Fruit fly (Drosophila melanogaster) whole organism, embryonic: Measurements from ENCODE around the gene CG14062.

Experiments
- Aef1 ChIP-seq: fragments of 200-800 bp; sonication (Bioruptor generic); IDR thresholded peaks from 3 replicates; pipeline ENCODE4 v1.3.6; 2022; ENCODE audit warnings: missing biosample characterization, missing genetic modification characterization
- Bteb2 ChIP-seq: fragments of 200-800 bp; sonication (Bioruptor generic); optimal IDR thresholded peaks from 2 replicates; lab custom pipeline; 2016; ENCODE audit warnings: missing biosample characterization, missing genetic modification characterization
- CG11456 ChIP-seq: fragments of 200-800 bp; sonication (Bioruptor generic); IDR thresholded peaks from 3 replicates; pipeline ENCODE4 v1.3.6; 2022; ENCODE audit warnings: missing biosample characterization, missing genetic modification characterization
- CG11560 ChIP-seq: fragments of 200-800 bp; sonication (Bioruptor generic); IDR thresholded peaks from 3 replicates; pipeline ENCODE4 v1.3.6; 2022; ENCODE audit warnings: missing biosample characterization, missing genetic modification characterization
- CG11696 ChIP-seq: fragments of 200-800 bp; sonication (Bioruptor generic); IDR thresholded peaks from 2 replicates; pipeline ENCODE4 v1.3.6; 2022; ENCODE audit warnings: missing biosample characterization, missing genetic modification characterization
- CG12391 ChIP-seq: fragments of 200-800 bp; sonication (Bioruptor generic); optimal IDR thresholded peaks from 3 replicates; lab custom pipeline; 2018; ENCODE audit warnings: missing biosample characterization, mild to moderate bottlenecking, missing genetic modification characterization, moderate library complexity
- CG14710 ChIP-seq: fragments of 200-800 bp; sonication (Bioruptor generic); optimal IDR thresholded peaks from 3 replicates; lab custom pipeline; 2019; ENCODE audit warnings: missing biosample characterization, mild to moderate bottlenecking, missing genetic modification characterization, moderate library complexity
- CG14965 ChIP-seq: fragments of 200-800 bp; sonication (Bioruptor generic); optimal IDR thresholded peaks from 2 replicates; lab custom pipeline; 2016; ENCODE audit warnings: missing biosample characterization, missing genetic modification characterization, borderline replicate concordance
- CG1529 ChIP-seq: fragments of 200-800 bp; sonication (Bioruptor generic); optimal IDR thresholded peaks from 3 replicates; lab custom pipeline; 2018; ENCODE audit warnings: missing biosample characterization, missing genetic modification characterization
- CG17568 ChIP-seq: fragments of 200-800 bp; sonication (Bioruptor generic); optimal IDR thresholded peaks from 2 replicates; lab custom pipeline; 2018; ENCODE audit warnings: missing biosample characterization, mild to moderate bottlenecking, missing genetic modification characterization, moderate library complexity
- CG4820 ChIP-seq: fragments of 200-800 bp; sonication (Bioruptor generic); optimal IDR thresholded peaks from 3 replicates; lab custom pipeline; 2016; ENCODE audit warnings: missing biosample characterization, missing genetic modification characterization
- CG6654 ChIP-seq: fragments of 200-800 bp; sonication (Bioruptor generic); optimal IDR thresholded peaks from 2 replicates; lab custom pipeline; 2017; ENCODE audit warnings: missing biosample characterization, mild to moderate bottlenecking, missing genetic modification characterization
- CG6813 ChIP-seq: fragments of 200-800 bp; sonication (Bioruptor generic); optimal IDR thresholded peaks from 2 replicates; lab custom pipeline; 2017; ENCODE audit warnings: missing biosample characterization, missing genetic modification characterization, mild to moderate bottlenecking, moderate library complexity, missing genetic modification reagents
- CG7271 ChIP-seq: fragments of 200-800 bp; sonication (Bioruptor generic); optimal IDR thresholded peaks from 2 replicates; lab custom pipeline; 2018; ENCODE audit warnings: missing biosample characterization, mild to moderate bottlenecking, missing genetic modification characterization, moderate library complexity
- CG7357 ChIP-seq: fragments of 200-800 bp; sonication (Bioruptor generic); IDR thresholded peaks from 3 replicates; pipeline ENCODE4 v1.3.6; 2022; ENCODE audit warnings: missing biosample characterization, missing genetic modification characterization
- CG8281 ChIP-seq: fragments of 200-800 bp; sonication (Bioruptor generic); optimal IDR thresholded peaks from 2 replicates; lab custom pipeline; 2018; ENCODE audit warnings: missing biosample characterization, mild to moderate bottlenecking, missing genetic modification characterization, moderate library complexity
- CG8478 ChIP-seq: fragments of >200 bp; optimal IDR thresholded peaks from 2 replicates; lab custom pipeline; 2018
- CoRest ChIP-seq: fragments of 200-800 bp; sonication (Bioruptor generic); optimal IDR thresholded peaks from 3 replicates; lab custom pipeline; 2018; ENCODE audit warnings: missing biosample characterization, mild to moderate bottlenecking, missing genetic modification characterization, moderate library complexity
- D19A ChIP-seq: fragments of 200-800 bp; optimal IDR thresholded peaks from 3 replicates; lab custom pipeline; 2019; ENCODE audit warnings: missing biosample characterization, mild to moderate bottlenecking, missing genetic modification characterization, moderate library complexity
- Dbx ChIP-seq: fragments of 200-800 bp; sonication (Bioruptor generic); IDR thresholded peaks from 3 replicates; pipeline ENCODE4 v1.3.6; 2022; ENCODE audit warnings: missing biosample characterization, missing genetic modification characterization
- Dek ChIP-seq: fragments of 200-800 bp; sonication (Bioruptor generic); optimal IDR thresholded peaks from 3 replicates; lab custom pipeline; 2019; ENCODE audit warnings: missing biosample characterization, mild to moderate bottlenecking, missing genetic modification characterization, moderate library complexity
- Dll ChIP-seq: fragments of 200-800 bp; sonication (Bioruptor generic); IDR thresholded peaks from 4 replicates; pipeline ENCODE4 v1.3.6; 2022; ENCODE audit warnings: missing biosample characterization, missing genetic modification characterization; ENCODE audit not compliant: partially characterized antibody
- Doc2 ChIP-seq: fragments of 200-800 bp; sonication (Bioruptor generic); IDR thresholded peaks from 2 replicates; pipeline ENCODE4 v1.3.6; 2022; ENCODE audit warnings: missing biosample characterization, missing genetic modification characterization
- Gsc ChIP-seq: fragments of 200-800 bp; sonication (Bioruptor generic); IDR thresholded peaks from 2 replicates; pipeline ENCODE4 v1.3.6; 2022; ENCODE audit warnings: missing biosample characterization, missing genetic modification characterization
- HLH4C ChIP-seq: fragments of 200-800 bp; sonication (Bioruptor generic); IDR thresholded peaks from 3 replicates; pipeline ENCODE4 v1.3.6; 2022; ENCODE audit warnings: missing biosample characterization, missing genetic modification characterization; ENCODE audit not compliant: partially characterized antibody
- Hr51 ChIP-seq, 2 experiments: fragments of 200-800 bp; sonication (Bioruptor generic); optimal IDR thresholded peaks; 2 replicates in 1 of 2; 3 replicates in 1 of 2; lab custom pipeline; 2016 to 2018; ENCODE audit warnings: missing biosample characterization in 2 of 2, missing genetic modification characterization in 2 of 2, mild to moderate bottlenecking in 1 of 2, moderate library complexity in 1 of 2
- Lim3 ChIP-seq: fragments of 200-800 bp; sonication (Bioruptor generic); IDR thresholded peaks from 2 replicates; pipeline ENCODE4 v1.3.6; 2022; ENCODE audit warnings: missing biosample characterization, missing genetic modification characterization
- Max ChIP-seq: fragments of 200-800 bp; sonication (Bioruptor generic); optimal IDR thresholded peaks from 2 replicates; lab custom pipeline; 2016; ENCODE audit warnings: missing biosample characterization, mild to moderate bottlenecking, missing genetic modification characterization
- Med ChIP-seq: fragments of 200-800 bp; sonication (Bioruptor generic); peaks from one replicate; lab custom pipeline; 2016; ENCODE audit warnings: missing biosample characterization, missing genetic modification characterization, mild to moderate bottlenecking, inconsistent platforms, moderate library complexity
- Pdp1 ChIP-seq, 2 experiments: fragments of 200-800 bp; sonication (Bioruptor generic); optimal IDR thresholded peaks; 3 replicates each; lab custom pipeline; 2016; ENCODE audit warnings: missing biosample characterization in 2 of 2, missing genetic modification characterization in 2 of 2, mild to moderate bottlenecking in 1 of 2, moderate library complexity in 1 of 2
- Rfx ChIP-seq: fragments of 200-800 bp; sonication (Bioruptor generic); IDR thresholded peaks from 2 replicates; pipeline ENCODE4 v1.3.6; 2022; ENCODE audit warnings: missing biosample characterization, missing genetic modification characterization
- Side ChIP-seq: fragments of 200-800 bp; sonication (Bioruptor generic); optimal IDR thresholded peaks from 2 replicates; lab custom pipeline; 2016; ENCODE audit warnings: missing biosample characterization, missing genetic modification characterization
- abd-A ChIP-seq: fragments of 200-800 bp; sonication (Bioruptor generic); optimal IDR thresholded peaks from 3 replicates; lab custom pipeline; 2019; ENCODE audit warnings: missing biosample characterization, mild to moderate bottlenecking, missing genetic modification characterization, moderate library complexity
- ara ChIP-seq: fragments of 200-800 bp; sonication (Bioruptor generic); IDR thresholded peaks from 2 replicates; pipeline ENCODE4 v1.3.6; 2022; ENCODE audit warnings: missing biosample characterization, missing genetic modification characterization
- ato ChIP-seq: fragments of 200-800 bp; sonication (Bioruptor generic); IDR thresholded peaks from 2 replicates; pipeline ENCODE4 v1.3.6; 2022; ENCODE audit warnings: missing biosample characterization, missing genetic modification characterization; ENCODE audit not compliant: partially characterized antibody
- bsh ChIP-seq, 2 experiments: fragments of 200-800 bp; sonication (Bioruptor generic); optimal IDR thresholded peaks; 2 replicates each; lab custom pipeline; 2017 to 2018; ENCODE audit warnings: mild to moderate bottlenecking in 2 of 2, missing biosample characterization in 2 of 2, missing genetic modification characterization in 2 of 2, moderate library complexity in 1 of 2
- cad ChIP-seq: fragments of >200 bp; optimal IDR thresholded peaks from 2 replicates; lab custom pipeline; 2017; ENCODE audit warnings: missing biosample characterization, missing genetic modification characterization
- dm ChIP-seq: fragments of 200-800 bp; sonication (Bioruptor generic); optimal IDR thresholded peaks from 3 replicates; lab custom pipeline; 2016; ENCODE audit warnings: missing biosample characterization, missing genetic modification characterization
- dpn ChIP-seq, 2 experiments: fragments of 200-800 bp; sonication (Bioruptor generic); optimal IDR thresholded peaks; 3 replicates each; lab custom pipeline; 2016; ENCODE audit warnings: missing biosample characterization in 2 of 2, missing genetic modification characterization in 2 of 2
- gem ChIP-seq: fragments of 200-800 bp; sonication (Bioruptor generic); optimal IDR thresholded peaks from 2 replicates; lab custom pipeline; 2019; ENCODE audit warnings: missing biosample characterization, mild to moderate bottlenecking, missing genetic modification characterization, moderate library complexity
- inv ChIP-seq: fragments of 200-800 bp; sonication (Bioruptor generic); IDR thresholded peaks from 2 replicates; pipeline ENCODE4 v1.3.6; 2022; ENCODE audit warnings: missing biosample characterization, missing genetic modification characterization; ENCODE audit not compliant: partially characterized antibody
- kay ChIP-seq: fragments of 200-800 bp; sonication (Bioruptor generic); optimal IDR thresholded peaks from 2 replicates; lab custom pipeline; 2016; ENCODE audit warnings: missing biosample characterization, missing genetic modification characterization
- kni ChIP-seq: fragments of 200-800 bp; sonication (Bioruptor generic); optimal IDR thresholded peaks from 3 replicates; lab custom pipeline; 2017; ENCODE audit warnings: mild to moderate bottlenecking, missing biosample characterization, missing genetic modification reagents, missing genetic modification characterization
- lola ChIP-seq, 3 experiments: fragments of >200 bp in 2 of 3; fragments of 200-800 bp in 1 of 3; sonication (Bioruptor generic) in 1 of 3; optimal IDR thresholded peaks; 2 replicates each; lab custom pipeline; 2017 to 2019; ENCODE audit warnings: missing biosample characterization in 3 of 3, missing genetic modification characterization in 3 of 3, mild to moderate bottlenecking in 1 of 3, moderate library complexity in 1 of 3
- phol ChIP-seq: fragments of 200-800 bp; sonication (Bioruptor generic); optimal IDR thresholded peaks from 3 replicates; lab custom pipeline; 2018; ENCODE audit warnings: missing biosample characterization, mild to moderate bottlenecking, missing genetic modification characterization, moderate library complexity
- pzg ChIP-seq: fragments of 200-800 bp; sonication (Bioruptor generic); optimal IDR thresholded peaks from 3 replicates; lab custom pipeline; 2018; ENCODE audit warnings: missing biosample characterization, mild to moderate bottlenecking, missing genetic modification characterization, moderate library complexity
- sima ChIP-seq: fragments of 200-800 bp; sonication (Bioruptor generic); optimal IDR thresholded peaks from 2 replicates; lab custom pipeline; 2016; ENCODE audit warnings: missing biosample characterization, missing genetic modification characterization
- toy ChIP-seq: fragments of 200-800 bp; sonication (Bioruptor generic); IDR thresholded peaks from 2 replicates; pipeline ENCODE4 v1.3.6; 2022; ENCODE audit warnings: missing biosample characterization, missing genetic modification characterization
- tup ChIP-seq: fragments of 200-800 bp; sonication (Bioruptor generic); optimal IDR thresholded peaks from 2 replicates; lab custom pipeline; 2016; ENCODE audit warnings: missing biosample characterization, mild to moderate bottlenecking, missing genetic modification characterization, moderate library complexity

Gene CG14062

dm6 chr3R:28629186-28629979 is 13.3 kb downstream of the CG14062 start (continued):
- no peak for TF ChIP-seq CG7357 (GFP tag; lab: Robert Waterston, UW)
- TF ChIP-seq CG14965 (GFP tag; lab: Kevin White, UChicago), result no peak
- TF ChIP-seq toy (GFP tag; lab: Robert Waterston, UW), result no peak
- no peak for TF ChIP-seq Dek
- TF ChIP-seq kay, result no peak
- no peak for TF ChIP-seq CG4820 (GFP tag; lab: Kevin White, UChicago)
- TF ChIP-seq Rfx, result no peak
- TF ChIP-seq Dbx, result no peak
- no peak for TF ChIP-seq CG6654 (GFP tag; lab: Kevin White, UChicago)
- TF ChIP-seq dm (GFP tag; lab: Kevin White, UChicago), result no peak
- no peak for TF ChIP-seq HLH4C (GFP tag; lab: Robert Waterston, UW)
- no peak for TF ChIP-seq Med (GFP tag; lab: Kevin White, UChicago)
- TF ChIP-seq CG11696 (GFP tag; lab: Robert Waterston, UW), result peak; percentile 62
- no peak for TF ChIP-seq Side
- no peak for TF ChIP-seq dpn (GFP tag; optimal IDR thresholded peaks at IDR 0.05; lab: Kevin White, UChicago)
- 0 out of 3 replicates have a peak, but pooled peaks have one; percentile 30 for TF ChIP-seq CG11560 (tag; lab: Robert Waterston, UW)
- TF ChIP-seq ara (GFP tag; lab: Robert Waterston, UW), result no peak
- no peak for TF ChIP-seq cad (GFP tag; lab: Kevin White, UChicago)
- TF ChIP-seq Doc2, result no peak
- no peak for TF ChIP-seq tup (GFP tag; lab: Kevin White, UChicago)
- no peak for TF ChIP-seq inv
- TF ChIP-seq Dll, result no peak
- peak; percentile 43 for TF ChIP-seq gem (tag; lab: Kevin White, UChicago)
- TF ChIP-seq CG1529, result no peak
- TF ChIP-seq ato (GFP tag; lab: Robert Waterston, UW), result no peak
- TF ChIP-seq abd-A (tag; lab: Kevin White, UChicago), result peak; percentile 18
- TF ChIP-seq CG8478, result no peak
- no peak for TF ChIP-seq Gsc (GFP tag; lab: Robert Waterston, UW)
- TF ChIP-seq CG8281 (tag; lab: Kevin White, UChicago), result no peak
- peak; percentile 32 for TF ChIP-seq CoRest (tag; lab: Kevin White, UChicago)
- no peak for TF ChIP-seq Lim3 (GFP tag; lab: Robert Waterston, UW)
- TF ChIP-seq CG14710 (tag; lab: Kevin White, UChicago), result no peak
- peak in 1 of 2 experiments; percentile 22 for TF ChIP-seq Hr51 (GFP tag; optimal IDR thresholded peaks at IDR 0.05; lab: Kevin White, UChicago)
- TF ChIP-seq lola (GFP tag; optimal IDR thresholded peaks at IDR 0.05; lab: Kevin White, UChicago), result peak in 1 of 3 experiments; percentile 30
- no peak for TF ChIP-seq sima (GFP tag; lab: Kevin White, UChicago)
- no peak for TF ChIP-seq CG17568 (GFP tag; lab: Kevin White, UChicago)
- TF ChIP-seq D19A (tag; lab: Kevin White, UChicago), result peak; percentile 29
- TF ChIP-seq kni (GFP tag; lab: Kevin White, UChicago), result no peak
- peak in 1 of 2 experiments; percentile 85 for TF ChIP-seq Pdp1 (GFP tag; optimal IDR thresholded peaks at IDR 0.05; lab: Kevin White, UChicago)
- TF ChIP-seq CG6813 (GFP tag; lab: Kevin White, UChicago), result no peak
- no peak for TF ChIP-seq CG11456 (GFP tag; lab: Robert Waterston, UW)
- TF ChIP-seq phol (tag; lab: Kevin White, UChicago), result peak; percentile 39
- TF ChIP-seq Max, result no peak
- no peak for TF ChIP-seq CG7271 (tag; lab: Kevin White, UChicago)
- TF ChIP-seq bsh (GFP tag; optimal IDR thresholded peaks at IDR 0.05; lab: Kevin White, UChicago), result peak in 1 of 2 experiments; percentile 22
- TF ChIP-seq CG12391 (tag; lab: Kevin White, UChicago), result peak; percentile 13
- no peak for TF ChIP-seq Bteb2 (GFP tag; lab: Kevin White, UChicago)
- TF ChIP-seq pzg, result no peak
- no peak for TF ChIP-seq Aef1
